Fruit fly (Drosophila melanogaster) whole organism, embryonic: ENCODE results near the gene ND-30.

ENCODE experiments used
- Ada2b ChIP-seq: fragments of 200-800 bp; sonication (Bioruptor generic); IDR thresholded peaks from 2 replicates; pipeline ENCODE4 v1.3.6; 2022; ENCODE audit warnings: missing biosample characterization, missing genetic modification characterization
- Adf1 ChIP-seq: fragments of 200-800 bp; sonication (Bioruptor generic); IDR thresholded peaks from 2 replicates; pipeline ENCODE4 v1.3.6; 2022; ENCODE audit warnings: missing biosample characterization, missing genetic modification characterization
- Aef1 ChIP-seq: fragments of 200-800 bp; sonication (Bioruptor generic); IDR thresholded peaks from 3 replicates; pipeline ENCODE4 v1.3.6; 2022; ENCODE audit warnings: missing biosample characterization, missing genetic modification characterization
- CG12236 ChIP-seq: fragments of 200-800 bp; sonication (Bioruptor generic); optimal IDR thresholded peaks from 2 replicates; lab custom pipeline; 2016; ENCODE audit warnings: missing biosample characterization, missing genetic modification characterization
- CG12299 ChIP-seq: fragments of 200-800 bp; sonication (Bioruptor generic); optimal IDR thresholded peaks from 2 replicates; lab custom pipeline; 2018; ENCODE audit warnings: missing biosample characterization, mild to moderate bottlenecking, missing genetic modification characterization
- CG13296 ChIP-seq: fragments of 200-800 bp; sonication (Bioruptor generic); optimal IDR thresholded peaks from 3 replicates; lab custom pipeline; 2018; ENCODE audit warnings: missing biosample characterization, mild to moderate bottlenecking, missing genetic modification characterization
- CG13624 ChIP-seq: fragments of 200-800 bp; sonication (Bioruptor generic); optimal IDR thresholded peaks from 2 replicates; lab custom pipeline; 2016; ENCODE audit warnings: missing biosample characterization, missing genetic modification characterization
- CG14441 ChIP-seq: fragments of 200-800 bp; sonication (Bioruptor generic); IDR thresholded peaks from 2 replicates; pipeline ENCODE4 v1.3.6; 2022; ENCODE audit warnings: missing biosample characterization, missing genetic modification characterization
- CG15269 ChIP-seq: fragments of 200-800 bp; sonication (Bioruptor generic); optimal IDR thresholded peaks from 2 replicates; lab custom pipeline; 2018; ENCODE audit warnings: missing biosample characterization, mild to moderate bottlenecking, missing genetic modification characterization, moderate library complexity
- CG15696 ChIP-seq: fragments of 200-800 bp; sonication (Bioruptor generic); optimal IDR thresholded peaks from 2 replicates; lab custom pipeline; 2019; ENCODE audit warnings: missing biosample characterization, mild to moderate bottlenecking, missing genetic modification characterization, moderate library complexity
- CG17385 ChIP-seq: fragments of 200-800 bp; sonication (Bioruptor generic); optimal IDR thresholded peaks from 3 replicates; lab custom pipeline; 2018; ENCODE audit warnings: missing biosample characterization, mild to moderate bottlenecking, missing genetic modification characterization
- CG17802 ChIP-seq: fragments of 200-800 bp; sonication (Bioruptor generic); optimal IDR thresholded peaks from 2 replicates; lab custom pipeline; 2018; ENCODE audit warnings: missing biosample characterization, mild to moderate bottlenecking, missing genetic modification characterization, moderate library complexity
- CG18599 ChIP-seq: fragments of 200-800 bp; sonication (Bioruptor generic); optimal IDR thresholded peaks from 3 replicates; lab custom pipeline; 2017; ENCODE audit warnings: missing biosample characterization, missing genetic modification characterization, mild to moderate bottlenecking, moderate library complexity, missing genetic modification reagents
- CG2116 ChIP-seq: fragments of 200-800 bp; sonication (Bioruptor generic); optimal IDR thresholded peaks from 3 replicates; lab custom pipeline; 2018; ENCODE audit warnings: missing biosample characterization, mild to moderate bottlenecking, missing genetic modification characterization
- CG3065 ChIP-seq: fragments of 200-800 bp; sonication (Bioruptor generic); optimal IDR thresholded peaks from 2 replicates; lab custom pipeline; 2016; ENCODE audit warnings: missing biosample characterization, missing genetic modification characterization
- CG34422 ChIP-seq: fragments of 200-800 bp; sonication (Bioruptor generic); IDR thresholded peaks from 3 replicates; pipeline ENCODE4 v1.3.6; 2022; ENCODE audit warnings: missing biosample characterization, missing genetic modification characterization
- CG3847 ChIP-seq: fragments of 200-800 bp; sonication (Bioruptor generic); IDR thresholded peaks from 2 replicates; pipeline ENCODE4 v1.3.6; 2022; ENCODE audit warnings: missing biosample characterization, missing genetic modification characterization
- CG6854 ChIP-seq: fragments of 200-800 bp; sonication (Bioruptor generic); optimal IDR thresholded peaks from 3 replicates; lab custom pipeline; 2017; ENCODE audit warnings: missing biosample characterization, mild to moderate bottlenecking, missing genetic modification characterization
- CG8388 ChIP-seq: fragments of 200-800 bp; sonication (Bioruptor generic); optimal IDR thresholded peaks from 2 replicates; lab custom pipeline; 2019; ENCODE audit warnings: missing biosample characterization, mild to moderate bottlenecking, missing genetic modification characterization, moderate library complexity
- CG8478 ChIP-seq: fragments of >200 bp; optimal IDR thresholded peaks from 2 replicates; lab custom pipeline; 2018
- CG8924 ChIP-seq: fragments of 200-800 bp; optimal IDR thresholded peaks from 3 replicates; lab custom pipeline; 2019; ENCODE audit warnings: missing biosample characterization, mild to moderate bottlenecking, missing genetic modification characterization, moderate library complexity
- Dad ChIP-seq: fragments of 200-800 bp; sonication (Bioruptor generic); optimal IDR thresholded peaks from 3 replicates; lab custom pipeline; 2016; ENCODE audit warnings: missing biosample characterization, missing genetic modification characterization
- Dbx ChIP-seq: fragments of 200-800 bp; sonication (Bioruptor generic); IDR thresholded peaks from 3 replicates; pipeline ENCODE4 v1.3.6; 2022; ENCODE audit warnings: missing biosample characterization, missing genetic modification characterization
- Dek ChIP-seq: fragments of 200-800 bp; sonication (Bioruptor generic); optimal IDR thresholded peaks from 3 replicates; lab custom pipeline; 2019; ENCODE audit warnings: missing biosample characterization, mild to moderate bottlenecking, missing genetic modification characterization, moderate library complexity
- Dll ChIP-seq: fragments of 200-800 bp; sonication (Bioruptor generic); IDR thresholded peaks from 4 replicates; pipeline ENCODE4 v1.3.6; 2022; ENCODE audit warnings: missing biosample characterization, missing genetic modification characterization; ENCODE audit not compliant: partially characterized antibody
- Fer1 ChIP-seq: fragments of 200-800 bp; sonication (Bioruptor generic); optimal IDR thresholded peaks from 2 replicates; lab custom pipeline; 2017; ENCODE audit warnings: missing biosample characterization, mild to moderate bottlenecking, missing genetic modification characterization
- Fer2 ChIP-seq: fragments of 200-800 bp; sonication (Bioruptor generic); optimal IDR thresholded peaks from 2 replicates; lab custom pipeline; 2018; ENCODE audit warnings: missing biosample characterization, mild to moderate bottlenecking, missing genetic modification characterization, moderate library complexity
- HHEX ChIP-seq: fragments of 200-800 bp; sonication (Bioruptor generic); optimal IDR thresholded peaks from 3 replicates; lab custom pipeline; 2017; ENCODE audit warnings: missing biosample characterization, mild to moderate bottlenecking, missing genetic modification characterization, missing genetic modification reagents
- Meics ChIP-seq: fragments of 200-800 bp; sonication (Bioruptor generic); optimal IDR thresholded peaks from 2 replicates; lab custom pipeline; 2017; ENCODE audit warnings: missing biosample characterization, mild to moderate bottlenecking, missing genetic modification characterization
- Ptx1 ChIP-seq: fragments of 200-800 bp; sonication (Bioruptor generic); IDR thresholded peaks from 2 replicates; pipeline ENCODE4 v1.3.6; 2022; ENCODE audit warnings: missing biosample characterization, missing genetic modification characterization
- Taf1 ChIP-seq: fragments of 200-800 bp; sonication (Bioruptor generic); IDR thresholded peaks from 2 replicates; pipeline ENCODE4 v1.3.6; 2022; ENCODE audit warnings: missing biosample characterization, missing genetic modification characterization
- bbx ChIP-seq: fragments of 200-800 bp; sonication (Bioruptor generic); IDR thresholded peaks from 2 replicates; pipeline ENCODE4 v1.3.6; 2022; ENCODE audit warnings: missing biosample characterization, missing genetic modification characterization; ENCODE audit not compliant: partially characterized antibody
- caup ChIP-seq: fragments of 200-800 bp; sonication (Bioruptor generic); optimal IDR thresholded peaks from 3 replicates; lab custom pipeline; 2017; ENCODE audit warnings: missing biosample characterization, mild to moderate bottlenecking, missing genetic modification characterization, moderate library complexity; ENCODE audit not compliant: severe bottlenecking
- ci ChIP-seq: fragments of 200-800 bp; sonication (Bioruptor generic); IDR thresholded peaks from 3 replicates; pipeline ENCODE4 v1.3.6; 2022; ENCODE audit warnings: missing biosample characterization, missing genetic modification characterization
- dimm ChIP-seq: fragments of 200-800 bp; sonication (Bioruptor generic); IDR thresholded peaks from 2 replicates; pipeline ENCODE4 v1.3.6; 2022; ENCODE audit warnings: missing biosample characterization, missing genetic modification characterization
- ewg ChIP-seq: fragments of 200-800 bp; sonication (Bioruptor generic); optimal IDR thresholded peaks from 3 replicates; lab custom pipeline; 2017; ENCODE audit warnings: mild to moderate bottlenecking, missing biosample characterization, missing genetic modification reagents, missing genetic modification characterization
- kay ChIP-seq: fragments of 200-800 bp; sonication (Bioruptor generic); optimal IDR thresholded peaks from 2 replicates; lab custom pipeline; 2016; ENCODE audit warnings: missing biosample characterization, missing genetic modification characterization
- klu ChIP-seq: fragments of 200-800 bp; sonication (Bioruptor generic); IDR thresholded peaks from 2 replicates; pipeline ENCODE4 v1.3.6; 2022; ENCODE audit warnings: missing biosample characterization, missing genetic modification characterization
- mld ChIP-seq: fragments of 200-800 bp; sonication (Bioruptor generic); IDR thresholded peaks from 3 replicates; pipeline ENCODE4 v1.3.6; 2022; ENCODE audit warnings: missing biosample characterization, missing genetic modification characterization; ENCODE audit not compliant: partially characterized antibody
- nom ChIP-seq: fragments of 200-800 bp; sonication (Bioruptor generic); optimal IDR thresholded peaks from 2 replicates; lab custom pipeline; 2017; ENCODE audit warnings: missing biosample characterization, missing genetic modification characterization, mild to moderate bottlenecking, moderate library complexity, missing genetic modification reagents
- pfk ChIP-seq: fragments of 200-800 bp; sonication (Bioruptor generic); optimal IDR thresholded peaks from 2 replicates; lab custom pipeline; 2018; ENCODE audit warnings: missing biosample characterization, mild to moderate bottlenecking, missing genetic modification characterization, moderate library complexity
- rib ChIP-seq: fragments of 200-800 bp; sonication (Bioruptor generic); IDR thresholded peaks from 2 replicates; pipeline ENCODE4 v1.3.6; 2022; ENCODE audit warnings: missing biosample characterization, missing genetic modification characterization
- row ChIP-seq: fragments of 200-800 bp; sonication (Bioruptor generic); IDR thresholded peaks from 3 replicates; pipeline ENCODE4 v1.3.6; 2022; ENCODE audit warnings: missing biosample characterization, missing genetic modification characterization
- sob ChIP-seq: fragments of 200-800 bp; sonication (Bioruptor generic); IDR thresholded peaks from 2 replicates; pipeline ENCODE4 v1.3.6; 2022; ENCODE audit warnings: missing biosample characterization, missing genetic modification characterization
- unc-4 ChIP-seq: fragments of 200-800 bp; sonication (Bioruptor generic); IDR thresholded peaks from 2 replicates; pipeline ENCODE4 v1.3.6; 2022; ENCODE audit warnings: missing biosample characterization, missing genetic modification characterization; ENCODE audit not compliant: partially characterized antibody
- vvl ChIP-seq: fragments of 200-800 bp; sonication (Bioruptor generic); IDR thresholded peaks from 2 replicates; pipeline ENCODE4 v1.3.6; 2022; ENCODE audit warnings: missing biosample characterization, missing genetic modification characterization
- zen ChIP-seq: fragments of 200-800 bp; sonication (Bioruptor generic); optimal IDR thresholded peaks from 3 replicates; lab custom pipeline; 2018; ENCODE audit warnings: missing biosample characterization, mild to moderate bottlenecking, missing genetic modification characterization, moderate library complexity
- zfh1 ChIP-seq: fragments of 200-800 bp; sonication (Bioruptor generic); IDR thresholded peaks from 3 replicates; pipeline ENCODE4 v1.3.6; 2022; ENCODE audit warnings: missing biosample characterization, missing genetic modification characterization

Gene ND-30

DNA sequence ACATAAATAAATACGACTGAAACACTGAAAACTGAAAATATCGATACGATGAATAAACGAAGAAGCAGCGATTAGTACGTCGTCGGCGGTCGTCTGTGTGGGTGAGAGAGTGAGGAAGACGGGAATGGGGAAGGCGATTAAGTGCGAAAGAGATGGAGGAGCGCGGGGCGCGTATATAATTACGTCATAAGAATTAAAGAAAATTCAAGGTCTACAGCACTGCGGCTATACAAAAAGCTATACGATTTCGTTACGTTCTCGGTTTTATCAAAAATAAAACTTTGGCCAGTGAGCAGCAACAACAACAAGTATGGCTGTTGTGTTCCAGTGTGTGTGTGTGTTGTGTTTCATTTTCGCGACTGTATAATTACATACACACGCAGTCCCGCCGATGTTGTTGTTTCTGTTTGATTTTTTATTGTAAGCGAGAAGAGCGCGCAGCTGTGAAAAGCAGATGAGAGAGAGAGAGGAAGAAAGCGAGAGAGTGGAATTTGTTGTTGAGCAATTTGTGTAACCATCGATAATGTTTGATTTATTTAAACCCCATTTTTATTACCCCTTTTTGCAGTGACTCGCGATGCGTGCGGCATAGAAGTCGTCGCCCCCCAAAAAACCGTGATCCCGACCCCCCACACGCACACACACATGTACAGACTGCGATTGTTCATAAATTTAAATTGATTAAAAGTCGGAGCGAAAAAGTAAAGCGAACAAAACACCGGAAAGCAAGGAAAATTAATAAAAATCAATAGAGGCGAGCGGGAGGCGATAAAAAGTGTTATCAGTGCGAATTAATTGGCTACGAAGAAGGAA lies 10.1 kb downstream of the ND-30 start (continued):
- TF ChIP-seq CG13624 (GFP tag; lab: Kevin White, UChicago) (peak; percentile 72), Dad (no peak), caup (GFP tag; lab: Kevin White, UChicago) (peak; percentile 8), nom (GFP tag; lab: Kevin White, UChicago) (peak; percentile 25), CG8478 (peak; percentile 54), Dll (GFP tag; lab: Robert Waterston, UW) (0 out of 4 replicates have a peak, but pooled peaks have one; percentile 32), Meics (GFP tag; lab: Kevin White, UChicago) (peak; percentile 76), CG17802 (tag; lab: Kevin White, UChicago) (no peak), row (GFP tag; lab: Robert Waterston, UW) (0 out of 3 replicates have a peak, but pooled peaks have one; percentile 39), unc-4 (peak; percentile 42), zfh1 (GFP tag; lab: Robert Waterston, UW) (0 out of 3 replicates have a peak, but pooled peaks have one; percentile 32), CG6854 (GFP tag; lab: Kevin White, UChicago) (peak; percentile 45), CG13296 (GFP tag; lab: Kevin White, UChicago) (peak; percentile 51), CG3847 (GFP tag; lab: Robert Waterston, UW) (0 out of 2 replicates have a peak, but pooled peaks have one; percentile 6), CG12236 (GFP tag; lab: Kevin White, UChicago) (no peak), zen (tag; lab: Kevin White, UChicago) (peak; percentile 28), HHEX (GFP tag; lab: Kevin White, UChicago) (peak; percentile 16), CG3065 (GFP tag; lab: Kevin White, UChicago) (no peak), dimm (GFP tag; lab: Robert Waterston, UW) (no peak), mld (GFP tag; lab: Robert Waterston, UW) (no peak), CG34422 (peak; percentile 73; the same call in 2 of the 3 replicates), rib (GFP tag; lab: Robert Waterston, UW) (peak; percentile 86), CG14441 (GFP tag; lab: Robert Waterston, UW) (peak; percentile 27; the same call in 1 of the 2 replicates), CG8388 (GFP tag; lab: Kevin White, UChicago) (no peak), CG2116 (no peak), CG17385 (GFP tag; lab: Kevin White, UChicago) (peak; percentile 82), Dbx (GFP tag; lab: Robert Waterston, UW) (peak; percentile 33; the same call in 1 of the 3 replicates), kay (GFP tag; lab: Kevin White, UChicago) (peak; percentile 8), CG12299 (tag; lab: Kevin White, UChicago) (peak; percentile 12), ci (GFP tag; lab: Robert Waterston, UW) (0 out of 3 replicates have a peak, but pooled peaks have one; percentile 12), CG15696 (tag; lab: Kevin White, UChicago) (no peak), bbx (GFP tag; lab: Robert Waterston, UW) (peak; percentile 24; the same call in 1 of the 2 replicates), ewg (GFP tag; lab: Kevin White, UChicago) (peak; percentile 10), CG8924 (tag; lab: Kevin White, UChicago) (peak; percentile 16), Adf1 (GFP tag; lab: Robert Waterston, UW) (peak; percentile 84), vvl (GFP tag; lab: Robert Waterston, UW) (peak; percentile 33; the same call in 1 of the 2 replicates), Aef1 (GFP tag; lab: Robert Waterston, UW) (0 out of 3 replicates have a peak, but pooled peaks have one; percentile 37), Fer1 (GFP tag; lab: Kevin White, UChicago) (peak; percentile 71), pfk (GFP tag; lab: Kevin White, UChicago) (peak; percentile 30), klu (GFP tag; lab: Robert Waterston, UW) (0 out of 2 replicates have a peak, but pooled peaks have one; percentile 15), Ada2b (no peak), Ptx1 (GFP tag; lab: Robert Waterston, UW) (peak; percentile 31; the same call in 1 of the 2 replicates), Fer2 (tag; lab: Kevin White, UChicago) (no peak), sob (peak; percentile 44; the same call in 1 of the 2 replicates), CG18599 (GFP tag; lab: Kevin White, UChicago) (peak; percentile 63), CG15269 (tag; lab: Kevin White, UChicago) (no peak), Dek (no peak), Taf1 (GFP tag; lab: Robert Waterston, UW) (no peak)
